Worm (Caenorhabditis elegans) whole organism, L1 larva: ENCODE measurements around the gene M88.4.

Source experiments
- C04F5.9 ChIP-seq: sonication (generic microtip); optimal IDR thresholded peaks from 2 replicates; lab custom pipeline; 2016; ENCODE audit warnings: missing genetic modification characterization, missing compliant biosample characterization
- C16A3.4 ChIP-seq: fragments of 150-350 bp; optimal IDR thresholded peaks from 2 replicates; lab custom pipeline; 2014; ENCODE audit warnings: missing biosample characterization, missing genetic modification characterization
- C34B4.2 ChIP-seq: sonication (generic microtip); optimal IDR thresholded peaks from 2 replicates; lab custom pipeline; 2017; ENCODE audit warnings: mild to moderate bottlenecking, missing genetic modification characterization, missing compliant biosample characterization
- F16B12.6 ChIP-seq: fragments of 150-350 bp; optimal IDR thresholded peaks from 2 replicates; lab custom pipeline; 2014; ENCODE audit warnings: missing biosample characterization, missing genetic modification characterization
- ama-1 ChIP-seq: fragments of 150-350 bp; optimal IDR thresholded peaks from 2 replicates; lab custom pipeline; 2014
- blmp-1 ChIP-seq: fragments of 150-350 bp; optimal IDR thresholded peaks from 2 replicates; lab custom pipeline; 2014; ENCODE audit warnings: missing biosample characterization, missing genetic modification characterization
- ceh-88 ChIP-seq: fragments of 200-800 bp; sonication (Bioruptor generic); IDR thresholded peaks from 2 replicates; pipeline ENCODE4 v1.3.6; 2022; ENCODE audit warnings: missing genetic modification characterization, missing compliant biosample characterization
- ceh-90 ChIP-seq: sonication (generic microtip); optimal IDR thresholded peaks from 2 replicates; lab custom pipeline; 2016; ENCODE audit warnings: missing genetic modification characterization, missing compliant biosample characterization
- efl-3 ChIP-seq: fragments of 200-800 bp; sonication (Bioruptor generic); optimal IDR thresholded peaks from 2 replicates; lab custom pipeline; 2018; ENCODE audit warnings: mild to moderate bottlenecking, missing genetic modification characterization, missing compliant biosample characterization
- egl-13 ChIP-seq: sonication (generic microtip); optimal IDR thresholded peaks from 2 replicates; lab custom pipeline; 2016; ENCODE audit warnings: missing genotype, missing genetic modification reagents, missing genetic modification characterization, missing compliant biosample characterization
- egl-27 ChIP-seq, 2 experiments: fragments of 150-350 bp in 1 of 2; sonication (generic microtip); optimal IDR thresholded peaks; 3 replicates each; lab custom pipeline; 2017 to 2018; ENCODE audit warnings: missing biosample characterization in 2 of 2, missing genetic modification characterization in 2 of 2, missing genetic modification reagents in 2 of 2
- elt-3 ChIP-seq, 6 experiments: fragments of 150-350 bp in 1 of 6; sonication (generic microtip); optimal IDR thresholded peaks; 2 replicates each; lab custom pipeline; 2017 to 2018; ENCODE audit warnings: missing biosample characterization in 6 of 6, missing genetic modification characterization in 6 of 6, inconsistent platforms in 1 of 6
- ets-5 ChIP-seq: fragments of 200-800 bp; sonication (Bioruptor generic); IDR thresholded peaks from 2 replicates; pipeline ENCODE4 v1.3.6; 2022; ENCODE audit warnings: missing genetic modification characterization, missing compliant biosample characterization
- fkh-8 ChIP-seq: sonication (generic microtip); optimal IDR thresholded peaks from 2 replicates; lab custom pipeline; 2016; ENCODE audit warnings: mild to moderate bottlenecking, missing genetic modification characterization, missing compliant biosample characterization
- fos-1 ChIP-seq: fragments of 150-350 bp; optimal IDR thresholded peaks from 2 replicates; lab custom pipeline; 2014; ENCODE audit warnings: missing biosample characterization, missing genetic modification characterization
- grh-1 ChIP-seq: fragments of 200-800 bp; sonication (Bioruptor generic); IDR thresholded peaks from 2 replicates; pipeline ENCODE4 v1.3.6; 2022; ENCODE audit warnings: missing genetic modification reagents, missing genetic modification characterization, missing compliant biosample characterization
- hlh-17 ChIP-seq: fragments of 200-800 bp; sonication (Bioruptor generic); optimal IDR thresholded peaks from 2 replicates; lab custom pipeline; 2018; ENCODE audit warnings: missing genetic modification characterization, mild to moderate bottlenecking, missing compliant biosample characterization, moderate library complexity, borderline replicate concordance
- hlh-4 ChIP-seq: sonication (generic microtip); optimal IDR thresholded peaks from 2 replicates; lab custom pipeline; 2016; ENCODE audit warnings: mild to moderate bottlenecking, missing genetic modification characterization, missing compliant biosample characterization
- hpl-2 ChIP-seq: fragments of 150-350 bp; optimal IDR thresholded peaks from 2 replicates; lab custom pipeline; 2014; ENCODE audit warnings: missing biosample characterization, missing genetic modification reagents, missing genetic modification characterization
- irx-1 ChIP-seq: sonication (generic microtip); optimal IDR thresholded peaks from 2 replicates; lab custom pipeline; 2016; ENCODE audit warnings: missing genetic modification characterization, missing compliant biosample characterization
- isw-1 ChIP-seq: fragments of 200-800 bp; sonication (Bioruptor generic); IDR thresholded peaks from 2 replicates; pipeline ENCODE4 v1.3.6; 2022; ENCODE audit warnings: missing genetic modification characterization, missing compliant biosample characterization
- jun-1 ChIP-seq: fragments of 150-350 bp; optimal IDR thresholded peaks from 2 replicates; lab custom pipeline; 2014; ENCODE audit warnings: missing biosample characterization, missing genetic modification reagents, missing genetic modification characterization
- lin-13 ChIP-seq: fragments of 150-350 bp; optimal IDR thresholded peaks from 2 replicates; lab custom pipeline; 2014; ENCODE audit warnings: missing biosample characterization, missing genetic modification reagents, missing genetic modification characterization
- lin-14 ChIP-seq: fragments of 200-800 bp; sonication (Bioruptor generic); optimal IDR thresholded peaks from 2 replicates; lab custom pipeline; 2018; ENCODE audit warnings: mild to moderate bottlenecking, missing genetic modification characterization, moderate library complexity, missing compliant biosample characterization
- lin-35 ChIP-seq, 2 experiments: fragments of 150-350 bp; optimal IDR thresholded peaks; 2 replicates each; lab custom pipeline; 2014; ENCODE audit warnings: missing biosample characterization in 2 of 2, missing genetic modification characterization in 2 of 2, missing genetic modification reagents in 2 of 2
- lir-3 ChIP-seq: sonication (generic microtip); optimal IDR thresholded peaks from 2 replicates; lab custom pipeline; 2016; ENCODE audit warnings: mild to moderate bottlenecking, missing genetic modification characterization, moderate library complexity, missing compliant biosample characterization; ENCODE audit not compliant: poor library complexity
- mdl-1 ChIP-seq, 2 experiments: fragments of 150-350 bp; optimal IDR thresholded peaks; 2 replicates each; lab custom pipeline; 2014 to 2017; ENCODE audit warnings: missing biosample characterization in 2 of 2, missing genetic modification characterization in 2 of 2, inconsistent platforms in 1 of 2
- mef-2 ChIP-seq: fragments of 150-350 bp; optimal IDR thresholded peaks from 2 replicates; lab custom pipeline; 2014; ENCODE audit warnings: missing biosample characterization, missing genetic modification characterization
- nhr-12 ChIP-seq: sonication (generic microtip); optimal IDR thresholded peaks from 2 replicates; lab custom pipeline; 2017; ENCODE audit warnings: missing biosample characterization, missing genetic modification characterization
- nhr-19 ChIP-seq: fragments of 200-800 bp; sonication (Bioruptor generic); conservative IDR thresholded peaks from 2 replicates; pipeline ENCODE4 v1.3.6; 2022; ENCODE audit warnings: missing genetic modification characterization, missing compliant biosample characterization
- nhr-237 ChIP-seq: fragments of 150-350 bp; optimal IDR thresholded peaks from 2 replicates; lab custom pipeline; 2014; ENCODE audit warnings: missing biosample characterization, missing genetic modification characterization
- nhr-47 ChIP-seq: sonication (generic microtip); optimal IDR thresholded peaks from 2 replicates; lab custom pipeline; 2016; ENCODE audit warnings: mild to moderate bottlenecking, missing genetic modification characterization, moderate library complexity, missing compliant biosample characterization
- nhr-71 ChIP-seq: sonication (generic microtip); optimal IDR thresholded peaks from 2 replicates; lab custom pipeline; 2016; ENCODE audit warnings: mild to moderate bottlenecking, missing genetic modification characterization, moderate library complexity, missing compliant biosample characterization
- nhr-76 ChIP-seq: sonication (generic microtip); optimal IDR thresholded peaks from 2 replicates; lab custom pipeline; 2017; ENCODE audit warnings: missing biosample characterization, missing genetic modification characterization
- nhr-77 ChIP-seq: fragments of 150-350 bp; optimal IDR thresholded peaks from 2 replicates; lab custom pipeline; 2014; ENCODE audit warnings: missing biosample characterization, missing genetic modification characterization
- nhr-84 ChIP-seq: sonication (generic microtip); optimal IDR thresholded peaks from 2 replicates; lab custom pipeline; 2017; ENCODE audit warnings: missing biosample characterization, missing genetic modification characterization
- nhr-85 ChIP-seq: sonication (generic microtip); peaks from one replicate; lab custom pipeline; 2016; ENCODE audit warnings: missing genetic modification characterization, inconsistent platforms, missing compliant biosample characterization
- nhr-90 ChIP-seq: sonication (generic microtip); optimal IDR thresholded peaks from 2 replicates; lab custom pipeline; 2016; ENCODE audit warnings: mild to moderate bottlenecking, missing genetic modification characterization, missing compliant biosample characterization; ENCODE audit not compliant: poor library complexity
- pqm-1 ChIP-seq: sonication (generic microtip); optimal IDR thresholded peaks from 3 replicates; lab custom pipeline; 2017; ENCODE audit warnings: missing biosample characterization, missing genetic modification characterization
- snpc-4 ChIP-seq: fragments of 150-350 bp; optimal IDR thresholded peaks from 2 replicates; lab custom pipeline; 2014; ENCODE audit warnings: missing biosample characterization, missing genetic modification characterization
- sox-4 ChIP-seq: sonication (generic microtip); optimal IDR thresholded peaks from 2 replicates; lab custom pipeline; 2016; ENCODE audit warnings: missing genetic modification characterization, missing compliant biosample characterization
- sptf-1 ChIP-seq: fragments of 150-350 bp; optimal IDR thresholded peaks from 2 replicates; lab custom pipeline; 2014; ENCODE audit warnings: missing biosample characterization, missing genetic modification characterization
- sup-37 ChIP-seq: fragments of 200-800 bp; sonication (Bioruptor generic); optimal IDR thresholded peaks from 2 replicates; lab custom pipeline; 2018; ENCODE audit warnings: mild to moderate bottlenecking, missing genetic modification characterization, missing compliant biosample characterization
- tlp-1 ChIP-seq: fragments of 150-350 bp; optimal IDR thresholded peaks from 2 replicates; lab custom pipeline; 2014; ENCODE audit warnings: missing biosample characterization, missing genetic modification characterization
- unc-130 ChIP-seq: fragments of 150-350 bp; optimal IDR thresholded peaks from 2 replicates; lab custom pipeline; 2017; ENCODE audit warnings: missing biosample characterization, missing genetic modification characterization, inconsistent platforms
- unc-30 ChIP-seq: sonication (generic microtip); optimal IDR thresholded peaks from 2 replicates; lab custom pipeline; 2017; ENCODE audit warnings: missing biosample characterization, missing genetic modification characterization
- unc-62 ChIP-seq: fragments of 150-350 bp; optimal IDR thresholded peaks from 2 replicates; lab custom pipeline; 2014; ENCODE audit warnings: missing biosample characterization, missing genetic modification reagents, missing genetic modification characterization
- unc-86 ChIP-seq: sonication (generic microtip); optimal IDR thresholded peaks from 2 replicates; lab custom pipeline; 2016; ENCODE audit warnings: missing genetic modification characterization, missing compliant biosample characterization
- vab-15 ChIP-seq: sonication (generic microtip); optimal IDR thresholded peaks from 2 replicates; lab custom pipeline; 2017; ENCODE audit warnings: missing genotype, mild to moderate bottlenecking, missing genetic modification characterization, missing compliant biosample characterization
- zag-1 ChIP-seq: fragments of 150-350 bp; optimal IDR thresholded peaks from 2 replicates; lab custom pipeline; 2014; ENCODE audit warnings: missing biosample characterization, missing genetic modification characterization
- zip-4 ChIP-seq: fragments of 200-800 bp; sonication (Bioruptor generic); optimal IDR thresholded peaks from 2 replicates; lab custom pipeline; 2018; ENCODE audit warnings: mild to moderate bottlenecking, missing genetic modification characterization, moderate library complexity, missing compliant biosample characterization
- ztf-11 ChIP-seq, 2 experiments: sonication (generic microtip); optimal IDR thresholded peaks; 2 replicates each; lab custom pipeline; 2016 to 2017; ENCODE audit warnings: missing genetic modification characterization in 2 of 2, missing biosample characterization in 1 of 2, missing compliant biosample characterization in 1 of 2

Gene M88.4

ce11 chrIII:4551963-4552362 is 3.1 kb downstream of the M88.4 start (continued):
- TF ChIP-seq vab-15 (tag; lab: Kevin White, UChicago): no peak
- no peak for TF ChIP-seq sup-37
- TF ChIP-seq zip-4 (GFP tag; lab: Kevin White, UChicago): no peak
- TF ChIP-seq lin-35 (GFP tag; optimal IDR thresholded peaks at IDR 0.05; lab: Kevin White, UChicago): peak; percentile 65 to 71
- TF ChIP-seq elt-3 (tag; optimal IDR thresholded peaks at IDR 0.05; lab: Kevin White, UChicago): peak in 1 of 6 experiments; percentile 39
- TF ChIP-seq blmp-1 (tag; lab: Kevin White, UChicago): no peak
- no peak for TF ChIP-seq nhr-12 (tag; lab: Kevin White, UChicago)
- no peak for TF ChIP-seq unc-86 (tag; lab: Kevin White, UChicago)
- TF ChIP-seq ztf-11 (tag; optimal IDR thresholded peaks at IDR 0.05; lab: Kevin White, UChicago): no peak
- TF ChIP-seq nhr-90 (tag; lab: Kevin White, UChicago): peak; percentile 24
- no peak; the same call in 1 of the 2 replicates for TF ChIP-seq isw-1 (GFP tag; lab: Robert Waterston, UW)
- TF ChIP-seq hlh-4 (tag; lab: Kevin White, UChicago): no peak
- TF ChIP-seq nhr-71: peak; percentile 73
- TF ChIP-seq C04F5.9 (tag; lab: Kevin White, UChicago): no peak
- TF ChIP-seq ceh-90 (tag; lab: Kevin White, UChicago): no peak
- TF ChIP-seq sox-4 (tag; lab: Kevin White, UChicago): no peak
- TF ChIP-seq snpc-4: peak; percentile 23
- peak in 1 of 2 experiments; percentile 57 for TF ChIP-seq mdl-1 (tag; optimal IDR thresholded peaks at IDR 0.05; lab: Kevin White, UChicago)
- TF ChIP-seq egl-13 (tag; lab: Kevin White, UChicago): peak; percentile 7
- no peak for TF ChIP-seq sptf-1 (tag; lab: Kevin White, UChicago)
- no peak for TF ChIP-seq hpl-2 (GFP tag; lab: Kevin White, UChicago)
- TF ChIP-seq C16A3.4: peak; percentile 48
- TF ChIP-seq nhr-47 (tag; lab: Kevin White, UChicago): peak; percentile 44
- TF ChIP-seq hlh-17 (GFP tag; lab: Kevin White, UChicago): no peak
- no peak for TF ChIP-seq tlp-1 (tag; lab: Kevin White, UChicago)
- peak; percentile 97 for TF ChIP-seq lin-14 (GFP tag; lab: Kevin White, UChicago)
- no peak for TF ChIP-seq F16B12.6 (tag; lab: Kevin White, UChicago)
- peak; percentile 14 for TF ChIP-seq irx-1 (tag; lab: Kevin White, UChicago)
- TF ChIP-seq jun-1 (tag; lab: Kevin White, UChicago): peak; percentile 57
- TF ChIP-seq C34B4.2 (tag; lab: Kevin White, UChicago): no peak
- peak; percentile 16 for TF ChIP-seq lin-13 (GFP tag; lab: Kevin White, UChicago)
- TF ChIP-seq unc-30 (tag; lab: Kevin White, UChicago): no peak
- TF ChIP-seq fkh-8 (tag; lab: Kevin White, UChicago): peak; percentile 69
- TF ChIP-seq mef-2: no peak
- TF ChIP-seq zag-1 (tag; lab: Kevin White, UChicago): no peak
- no peak for TF ChIP-seq ets-5
- no peak for TF ChIP-seq fos-1
- no peak for TF ChIP-seq nhr-84
- TF ChIP-seq nhr-77 (tag; lab: Kevin White, UChicago): peak; percentile 83
- no peak for TF ChIP-seq nhr-237 (tag; lab: Kevin White, UChicago)
- TF ChIP-seq efl-3 (GFP tag; lab: Kevin White, UChicago): no peak
- TF ChIP-seq unc-62 (GFP tag; lab: Kevin White, UChicago): no peak
- TF ChIP-seq nhr-76 (tag; lab: Kevin White, UChicago): no peak
- TF ChIP-seq ama-1 (lab: Kevin White, UChicago): no peak
- TF ChIP-seq unc-130 (tag; lab: Kevin White, UChicago): peak; percentile 0
- peak; percentile 64 for TF ChIP-seq nhr-19 (GFP tag; lab: Robert Waterston, UW)
- peak; percentile 6 to 36 for TF ChIP-seq egl-27 (tag; optimal IDR thresholded peaks at IDR 0.05; lab: Kevin White, UChicago)
- TF ChIP-seq lir-3: no peak
- TF ChIP-seq grh-1 (GFP tag; lab: Robert Waterston, UW): no peak
- TF ChIP-seq pqm-1 (tag; lab: Kevin White, UChicago): no peak
- TF ChIP-seq nhr-85 (tag; lab: Kevin White, UChicago): peak; percentile 81
- TF ChIP-seq ceh-88 (GFP tag; lab: Robert Waterston, UW): no peak
- TF ChIP-seq, all 84 proteins: peak for 33
